Fruit fly (Drosophila melanogaster) S2 (cell line): ENCODE data around the gene CG18549.

Source experiments
- CG8478 ChIP-seq: fragments of >200 bp; optimal IDR thresholded peaks from 2 replicates; lab custom pipeline; 2018
- CTCF ChIP-seq, 2 experiments: fragments of >200 bp; optimal IDR thresholded peaks; 2 replicates each; lab custom pipeline; 2018

DNA sequence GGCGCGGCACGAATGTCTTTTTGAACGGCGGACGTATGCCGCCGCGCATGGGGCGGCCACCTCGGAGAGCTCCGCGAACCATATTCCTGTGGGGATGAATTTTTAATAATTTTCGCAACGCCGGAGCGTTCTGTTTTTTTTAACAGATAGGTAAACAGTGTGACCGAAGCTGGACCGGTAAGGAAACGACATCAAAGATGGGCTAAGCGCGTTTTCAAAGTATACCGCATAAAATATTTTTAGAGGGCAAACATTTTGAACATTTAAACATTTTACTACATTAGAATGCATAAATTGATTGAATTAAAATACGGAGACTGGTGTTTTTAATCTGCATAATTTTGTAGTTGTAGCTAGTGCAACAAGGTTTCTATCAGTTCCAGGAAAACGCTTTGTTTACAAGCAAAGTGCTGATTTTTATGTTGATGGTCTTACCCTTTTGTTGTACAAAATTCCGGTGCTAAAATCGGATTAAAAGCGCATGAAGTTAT lies 19.9 kb upstream of the CG18549 start, which contains the start of the genes CG5641 and CG5245:
- TF ChIP-seq CG8478 (lab: Kevin White, UChicago) (no peak), CTCF (optimal IDR thresholded peaks at IDR 0.05; lab: Kevin White, UChicago) (no peak)
